Worm (Caenorhabditis elegans) whole organism, L4 larva: ENCODE data around the gene bet-2.
A peak's percentile ranks its signal among the peaks of the same experiment; 100 is the strongest.

Experiments used
- D1046.2 ChIP-seq: fragments of 200-800 bp; sonication (Bioruptor generic); IDR thresholded peaks from 2 replicates; pipeline ENCODE4 v1.3.6; 2022; ENCODE audit warnings: missing genetic modification characterization, missing compliant biosample characterization
- F26F4.8 ChIP-seq: fragments of 200-800 bp; sonication (Bioruptor generic); conservative IDR thresholded peaks from 2 replicates; pipeline ENCODE4 v1.3.6; 2022; ENCODE audit warnings: missing genetic modification characterization, missing compliant biosample characterization
- F44E2.7 ChIP-seq: fragments of 200-800 bp; sonication (Bioruptor generic); IDR thresholded peaks from 2 replicates; pipeline ENCODE4 v2.1.2; 2022; ENCODE audit warnings: missing genetic modification characterization, missing compliant biosample characterization
- T26A8.4 ChIP-seq: fragments of 200-800 bp; sonication (Bioruptor generic); IDR thresholded peaks from 2 replicates; pipeline ENCODE4 v1.3.6; 2022; ENCODE audit warnings: missing genetic modification characterization, missing compliant biosample characterization
- Y48G9A.11 ChIP-seq: fragments of 200-800 bp; sonication (Bioruptor generic); IDR thresholded peaks from 2 replicates; pipeline ENCODE4 v1.3.6; 2022; ENCODE audit warnings: missing genetic modification reagents, missing genetic modification characterization, missing compliant biosample characterization
- Y75B8A.6 ChIP-seq: fragments of 200-800 bp; sonication (Bioruptor generic); IDR thresholded peaks from 2 replicates; pipeline ENCODE4 v1.3.6; 2022; ENCODE audit warnings: missing genetic modification reagents, missing genetic modification characterization, missing compliant biosample characterization
- aha-1 ChIP-seq: fragments of 150-350 bp; peaks from one replicate; lab custom pipeline; 2014; ENCODE audit warnings: missing biosample characterization, missing genetic modification characterization
- arid-1 ChIP-seq: fragments of 200-800 bp; sonication (Bioruptor generic); conservative IDR thresholded peaks from 2 replicates; pipeline ENCODE4 v1.3.6; 2022; ENCODE audit warnings: missing genetic modification reagents, missing genetic modification characterization, missing compliant biosample characterization
- ceh-20 ChIP-seq: fragments of 200-800 bp; sonication (Bioruptor generic); IDR thresholded peaks from 2 replicates; pipeline ENCODE4 v1.3.6; 2022; ENCODE audit warnings: missing genetic modification reagents, missing genetic modification characterization, missing compliant biosample characterization
- ceh-62 ChIP-seq: sonication (generic microtip); optimal IDR thresholded peaks from 2 replicates; lab custom pipeline; 2017; ENCODE audit warnings: missing biosample characterization, missing genetic modification characterization
- ces-1 ChIP-seq: fragments of 150-350 bp; sonication (generic microtip); optimal IDR thresholded peaks from 4 replicates; lab custom pipeline; 2014; ENCODE audit warnings: missing biosample characterization, missing genetic modification reagents, missing genetic modification characterization
- ctbp-1 ChIP-seq: fragments of 200-800 bp; sonication (Bioruptor generic); IDR thresholded peaks from 2 replicates; pipeline ENCODE4 v1.3.6; 2022; ENCODE audit warnings: missing genetic modification reagents, missing genetic modification characterization, missing compliant biosample characterization
- daf-19 ChIP-seq: fragments of 200-800 bp; sonication (Bioruptor generic); conservative IDR thresholded peaks from 2 replicates; pipeline ENCODE4 v1.3.6; 2022; ENCODE audit warnings: missing genetic modification characterization, missing compliant biosample characterization
- daf-8 ChIP-seq: fragments of 200-800 bp; sonication (Bioruptor generic); IDR thresholded peaks from 2 replicates; pipeline ENCODE4 v1.3.6; 2022; ENCODE audit warnings: missing genetic modification characterization, missing compliant biosample characterization
- dmd-9 ChIP-seq: fragments of 200-800 bp; sonication (Bioruptor generic); IDR thresholded peaks from 2 replicates; pipeline ENCODE4 v1.3.6; 2022; ENCODE audit warnings: missing genetic modification reagents, missing genetic modification characterization, missing compliant biosample characterization
- duxl-1 ChIP-seq: sonication (generic microtip); optimal IDR thresholded peaks from 2 replicates; lab custom pipeline; 2016; ENCODE audit warnings: mild to moderate bottlenecking, missing genetic modification characterization, moderate library complexity, missing compliant biosample characterization; ENCODE audit not compliant: poor library complexity
- dve-1 ChIP-seq: sonication (generic microtip); optimal IDR thresholded peaks from 2 replicates; lab custom pipeline; 2017; ENCODE audit warnings: antibody characterized with exemption, mild to moderate bottlenecking, missing genetic modification characterization, missing compliant biosample characterization; ENCODE audit not compliant: insufficient read depth
- fos-1 ChIP-seq: fragments of 150-350 bp; optimal IDR thresholded peaks from 2 replicates; lab custom pipeline; 2014; ENCODE audit warnings: missing biosample characterization, missing genetic modification characterization
- gei-8 ChIP-seq: fragments of 200-800 bp; sonication (Bioruptor generic); optimal IDR thresholded peaks from 2 replicates; lab custom pipeline; 2018; ENCODE audit warnings: mild to moderate bottlenecking, missing genetic modification characterization, missing compliant biosample characterization
- hlh-30 ChIP-seq: sonication (generic microtip); optimal IDR thresholded peaks from 2 replicates; lab custom pipeline; 2017; ENCODE audit warnings: antibody characterized with exemption, mild to moderate bottlenecking, missing genetic modification characterization, missing compliant biosample characterization; ENCODE audit not compliant: insufficient read depth
- hmg-1.1 ChIP-seq: fragments of 200-800 bp; sonication (Bioruptor generic); IDR thresholded peaks from 2 replicates; pipeline ENCODE4 v1.3.6; 2022; ENCODE audit warnings: missing genetic modification reagents, missing genetic modification characterization, missing compliant biosample characterization
- lin-13 ChIP-seq: fragments of 150-350 bp; optimal IDR thresholded peaks from 2 replicates; lab custom pipeline; 2014; ENCODE audit warnings: missing biosample characterization, missing genetic modification reagents, missing genetic modification characterization
- lin-15B ChIP-seq: fragments of 150-350 bp; sonication (generic microtip); optimal IDR thresholded peaks from 3 replicates; lab custom pipeline; 2014; ENCODE audit warnings: missing biosample characterization, missing genetic modification characterization
- lin-29 ChIP-seq: fragments of 200-800 bp; sonication (Bioruptor generic); IDR thresholded peaks from 2 replicates; pipeline ENCODE4 v1.3.6; 2022; ENCODE audit warnings: missing genetic modification reagents, missing genetic modification characterization, missing compliant biosample characterization
- lir-3 ChIP-seq: sonication (generic microtip); optimal IDR thresholded peaks from 2 replicates; lab custom pipeline; 2016; ENCODE audit warnings: mild to moderate bottlenecking, missing genetic modification characterization, missing compliant biosample characterization
- lsy-2 ChIP-seq, 2 experiments: fragments of 150-350 bp in 1 of 2; sonication (generic microtip) in 1 of 2; optimal IDR thresholded peaks; 2 replicates each; lab custom pipeline; 2014 to 2017; ENCODE audit warnings: missing biosample characterization in 2 of 2, missing genetic modification characterization in 2 of 2
- madf-9 ChIP-seq: fragments of 200-800 bp; sonication (Bioruptor generic); conservative IDR thresholded peaks from 2 replicates; pipeline ENCODE4 v1.3.6; 2022; ENCODE audit warnings: missing genetic modification reagents, missing genetic modification characterization, missing compliant biosample characterization
- mdt-29 ChIP-seq: fragments of 200-800 bp; sonication (Bioruptor generic); IDR thresholded peaks from 2 replicates; pipeline ENCODE4 v1.3.6; 2022; ENCODE audit warnings: missing genetic modification reagents, missing genetic modification characterization, missing compliant biosample characterization
- mep-1 ChIP-seq: fragments of 150-350 bp; sonication (generic microtip); optimal IDR thresholded peaks from 3 replicates; lab custom pipeline; 2014; ENCODE audit warnings: missing biosample characterization, missing genetic modification characterization
- nhr-10 ChIP-seq: fragments of 150-350 bp; optimal IDR thresholded peaks from 2 replicates; lab custom pipeline; 2014; ENCODE audit warnings: missing biosample characterization, missing genetic modification characterization
- nhr-11 ChIP-seq: fragments of 150-350 bp; optimal IDR thresholded peaks from 2 replicates; lab custom pipeline; 2014; ENCODE audit warnings: missing biosample characterization, missing genetic modification characterization
- nhr-111 ChIP-seq: fragments of 200-800 bp; sonication (Bioruptor generic); optimal IDR thresholded peaks from 2 replicates; lab custom pipeline; 2018; ENCODE audit warnings: mild to moderate bottlenecking, missing genetic modification characterization, missing compliant biosample characterization
- nhr-41 ChIP-seq: fragments of 200-800 bp; sonication (Bioruptor generic); IDR thresholded peaks from 2 replicates; pipeline ENCODE4 v1.3.6; 2022; ENCODE audit warnings: missing genetic modification reagents, missing genetic modification characterization, missing compliant biosample characterization
- nhr-6 ChIP-seq: fragments of 150-350 bp; optimal IDR thresholded peaks from 2 replicates; lab custom pipeline; 2014; ENCODE audit warnings: missing biosample characterization, missing genetic modification characterization
- php-3 ChIP-seq: fragments of 200-800 bp; sonication (Bioruptor generic); IDR thresholded peaks from 2 replicates; pipeline ENCODE4 v1.3.6; 2022; ENCODE audit warnings: missing genetic modification reagents, missing genetic modification characterization, missing compliant biosample characterization
- rbr-2 ChIP-seq: sonication (generic microtip); optimal IDR thresholded peaks from 2 replicates; lab custom pipeline; 2016; ENCODE audit warnings: missing genotype, missing genetic modification characterization, missing compliant biosample characterization
- saeg-2 ChIP-seq: fragments of 200-800 bp; sonication (Bioruptor generic); IDR thresholded peaks from 2 replicates; pipeline ENCODE4 v1.3.6; 2022; ENCODE audit warnings: missing genetic modification reagents, missing genetic modification characterization, missing compliant biosample characterization
- set-16 ChIP-seq: fragments of 200-800 bp; sonication (Bioruptor generic); IDR thresholded peaks from 2 replicates; pipeline ENCODE4 v1.3.6; 2022; ENCODE audit warnings: missing genetic modification reagents, missing genetic modification characterization, missing compliant biosample characterization
- snpc-4 ChIP-seq: fragments of 150-350 bp; optimal IDR thresholded peaks from 2 replicates; lab custom pipeline; 2014; ENCODE audit warnings: missing biosample characterization, missing genetic modification characterization
- spr-1 ChIP-seq: sonication (generic microtip); optimal IDR thresholded peaks from 2 replicates; lab custom pipeline; 2016; ENCODE audit warnings: mild to moderate bottlenecking, missing genetic modification characterization, missing compliant biosample characterization
- spr-3 ChIP-seq: fragments of 200-800 bp; sonication (Bioruptor generic); optimal IDR thresholded peaks from 2 replicates; lab custom pipeline; 2018; ENCODE audit warnings: mild to moderate bottlenecking, missing genetic modification characterization, missing compliant biosample characterization
- tra-1 ChIP-seq: fragments of 200-800 bp; sonication (Bioruptor generic); IDR thresholded peaks from 2 replicates; pipeline ENCODE4 v1.3.6; 2022; ENCODE audit warnings: missing genetic modification reagents, missing genetic modification characterization, missing compliant biosample characterization
- unc-62 ChIP-seq, 3 experiments: fragments of 150-350 bp in 1 of 3; sonication (generic microtip); optimal IDR thresholded peaks in 2 of 3; peaks in 1 of 3; 1 replicate in 1 of 3; 2 replicates in 2 of 3; lab custom pipeline; 2014 to 2017; ENCODE audit warnings: missing biosample characterization in 3 of 3, missing genetic modification characterization in 3 of 3, missing genetic modification reagents in 3 of 3, missing genotype in 1 of 3
- vab-7 ChIP-seq: fragments of 200-800 bp; sonication (Bioruptor generic); IDR thresholded peaks from 2 replicates; pipeline ENCODE4 v1.3.6; 2022; ENCODE audit warnings: missing genetic modification reagents, missing genetic modification characterization, missing compliant biosample characterization
- zag-1 ChIP-seq: fragments of 150-350 bp; optimal IDR thresholded peaks from 2 replicates; lab custom pipeline; 2014; ENCODE audit warnings: missing biosample characterization, missing genetic modification characterization
- zfp-2 ChIP-seq: sonication (generic microtip); optimal IDR thresholded peaks from 2 replicates; lab custom pipeline; 2016; ENCODE audit warnings: mild to moderate bottlenecking, missing genetic modification characterization, missing compliant biosample characterization
- zip-11 ChIP-seq: fragments of 200-800 bp; sonication (Bioruptor generic); IDR thresholded peaks from 2 replicates; pipeline ENCODE4 v1.3.6; 2022; ENCODE audit warnings: missing genetic modification characterization, missing compliant biosample characterization
- zip-2 ChIP-seq: fragments of 150-350 bp; optimal IDR thresholded peaks from 2 replicates; lab custom pipeline; 2014; ENCODE audit warnings: missing biosample characterization, missing genetic modification characterization
- ztf-7 ChIP-seq: fragments of 150-350 bp; optimal IDR thresholded peaks from 2 replicates; lab custom pipeline; 2014; ENCODE audit warnings: missing biosample characterization, missing genetic modification characterization

The bet-2 gene

ce11 chrX:10555189-10555964, 13.7 kb upstream of the bet-2 start, which contains the start of gene syd-2 (continued):
- TF ChIP-seq arid-1 (GFP tag; lab: Robert Waterston, UW) (0 out of 2 replicates have a peak, but pooled peaks have one; percentile 42), aha-1 (tag; lab: Kevin White, UChicago) (peak; percentile 91), mdt-29 (GFP tag; lab: Robert Waterston, UW) (no peak), spr-3 (no peak), zip-2 (tag; lab: Kevin White, UChicago) (no peak), unc-62 (GFP tag; optimal IDR thresholded peaks at IDR 0.05 in 1 of 2; lab: Kevin White, UChicago) (peak in 1 of 2 experiments; percentile 98), unc-62 (tag; optimal IDR thresholded peaks at IDR 0.05; lab: Kevin White, UChicago) (no peak), saeg-2 (GFP tag; lab: Robert Waterston, UW) (no peak), hlh-30 (peak; percentile 70), tra-1 (GFP tag; lab: Robert Waterston, UW) (peak; percentile 80), rbr-2 (tag; lab: Kevin White, UChicago) (peak; percentile 80), ceh-20 (GFP tag; lab: Robert Waterston, UW) (peak; percentile 56; the same call in 1 of the 2 replicates), duxl-1 (no peak), zfp-2 (tag; lab: Kevin White, UChicago) (no peak), nhr-41 (GFP tag; lab: Robert Waterston, UW) (no peak), nhr-6 (tag; lab: Kevin White, UChicago) (peak; percentile 54), Y75B8A.6 (GFP tag; lab: Robert Waterston, UW) (no peak), lsy-2 (tag; optimal IDR thresholded peaks at IDR 0.05; lab: Kevin White, UChicago) (peak; percentile 65 to 71), T26A8.4 (0 out of 2 replicates have a peak, but pooled peaks have one; percentile 56), dve-1 (peak; percentile 6), lir-3 (tag; lab: Kevin White, UChicago) (no peak), ces-1 (GFP tag; lab: Kevin White, UChicago) (no peak), mep-1 (tag; lab: Kevin White, UChicago) (peak; percentile 89), lin-15B (tag; lab: Kevin White, UChicago) (no peak), php-3 (GFP tag; lab: Robert Waterston, UW) (no peak), dmd-9 (GFP tag; lab: Robert Waterston, UW) (0 out of 2 replicates have a peak, but pooled peaks have one; percentile 8), madf-9 (GFP tag; lab: Robert Waterston, UW) (no peak), set-16 (peak; percentile 78), daf-8 (GFP tag; lab: Robert Waterston, UW) (no peak), gei-8 (no peak), ztf-7 (tag; lab: Kevin White, UChicago) (peak; percentile 1), ceh-62 (no peak), fos-1 (no peak), ctbp-1 (GFP tag; lab: Robert Waterston, UW) (peak; percentile 81; the same call in 1 of the 2 replicates), Y48G9A.11 (no peak), daf-19 (GFP tag; lab: Robert Waterston, UW) (no peak), spr-1 (tag; lab: Kevin White, UChicago) (peak; percentile 36), zag-1 (no peak), nhr-11 (peak; percentile 57), hmg-1.1 (GFP tag; lab: Robert Waterston, UW) (peak; percentile 77), vab-7 (GFP tag; lab: Robert Waterston, UW) (no peak), nhr-10 (tag; lab: Kevin White, UChicago) (no peak), lin-29 (GFP tag; lab: Robert Waterston, UW) (no peak), snpc-4 (tag; lab: Kevin White, UChicago) (no peak), F26F4.8 (GFP tag; lab: Robert Waterston, UW) (no peak), F44E2.7 (GFP tag; lab: Robert Waterston, UW) (no peak), lin-13 (GFP tag; lab: Kevin White, UChicago) (no peak), nhr-111 (GFP tag; lab: Kevin White, UChicago) (no peak), D1046.2 (GFP tag; lab: Robert Waterston, UW) (0 out of 2 replicates have a peak, but pooled peaks have one; percentile 16), zip-11 (GFP tag; lab: Robert Waterston, UW) (no peak)
